Fruit fly (Drosophila melanogaster): ENCODE results near the gene Gal.
A peak's percentile ranks its signal among the peaks of the same experiment; 100 is the strongest.

Gene Gal

dm6 chr2L:6051212-6051621 lies 44.6 kb upstream of the Gal start (continued):
- TF ChIP-seq Gsc (GFP tag; IDR thresholded peaks at IDR 0.05) = no peak; the same call in 1 of the 2 replicates
- TF ChIP-seq gsb (GFP tag; IDR thresholded peaks at IDR 0.05) = peak; percentile 79
- TF ChIP-seq CG6254 (GFP tag; optimal IDR thresholded peaks at IDR 0.05) = peak; percentile 95
- peak; percentile 84 for TF ChIP-seq CG10274 (GFP tag; optimal IDR thresholded peaks at IDR 0.05)
- TF ChIP-seq Hey (tag; optimal IDR thresholded peaks at IDR 0.05) = peak; percentile 85
- peak; percentile 91 for TF ChIP-seq Optix (GFP tag; IDR thresholded peaks at IDR 0.05)
- no peak for TF ChIP-seq CG12769 (tag; optimal IDR thresholded peaks at IDR 0.05)
- peak; percentile 81 for TF ChIP-seq gcm2 (GFP tag; optimal IDR thresholded peaks at IDR 0.05)
- peak; percentile 92 for TF ChIP-seq sima (GFP tag; optimal IDR thresholded peaks at IDR 0.05)
- peak; percentile 94 for TF ChIP-seq salm (tag; optimal IDR thresholded peaks at IDR 0.05)
- TF ChIP-seq crc (GFP tag; optimal IDR thresholded peaks at IDR 0.05) = peak; percentile 90
- no peak for TF ChIP-seq Hr39 (optimal IDR thresholded peaks at IDR 0.05)
- peak; percentile 89; the same call in 2 of the 3 replicates for TF ChIP-seq CG2199 (GFP tag; IDR thresholded peaks at IDR 0.05)
- peak; percentile 28; the same call in 1 of the 2 replicates for TF ChIP-seq Dip2 (GFP tag; IDR thresholded peaks at IDR 0.05)
- TF ChIP-seq slbo (GFP tag; IDR thresholded peaks at IDR 0.05) = peak; percentile 89
- TF ChIP-seq CG3995 (GFP tag; optimal IDR thresholded peaks at IDR 0.05) = peak; percentile 66
- TF ChIP-seq CG1024 (GFP tag; IDR thresholded peaks at IDR 0.05) = peak; percentile 86
- TF ChIP-seq otp (GFP tag; IDR thresholded peaks at IDR 0.05) = peak; percentile 94
- TF ChIP-seq CG33213 (GFP tag; optimal IDR thresholded peaks at IDR 0.05) = peak; percentile 96
- TF ChIP-seq sug (tag; optimal IDR thresholded peaks at IDR 0.05) = peak; percentile 96
- peak; percentile 42 for TF ChIP-seq stwl (tag; optimal IDR thresholded peaks at IDR 0.05)
- TF ChIP-seq CG2129 (GFP tag; IDR thresholded peaks at IDR 0.05; ENCODE audit: partially characterized antibody) = no peak
- peak; percentile 94 for TF ChIP-seq Mes4 (GFP tag; optimal IDR thresholded peaks at IDR 0.05)
- no peak for TF ChIP-seq CG42726 (GFP tag; IDR thresholded peaks at IDR 0.05; ENCODE audit: partially characterized antibody)
- TF ChIP-seq knrl (GFP tag; IDR thresholded peaks at IDR 0.05; ENCODE audit: partially characterized antibody) = no peak
- peak; percentile 86 for TF ChIP-seq CG18011 (GFP tag; optimal IDR thresholded peaks at IDR 0.05)
- TF ChIP-seq CG8944 (GFP tag; optimal IDR thresholded peaks at IDR 0.05) = peak; percentile 77
- TF ChIP-seq sna (GFP tag; IDR thresholded peaks at IDR 0.05; ENCODE audit: partially characterized antibody) = no peak
- peak; percentile 92 for TF ChIP-seq CG2875 (GFP tag; optimal IDR thresholded peaks at IDR 0.05)
- TF ChIP-seq Gug (GFP tag; IDR thresholded peaks at IDR 0.05) = peak; percentile 41; the same call in 1 of the 4 replicates
- peak in 1 of 3 experiments; percentile 79 for TF ChIP-seq Stat92E (GFP tag; optimal IDR thresholded peaks at IDR 0.05)
- peak; percentile 93 for TF ChIP-seq ranshi (GFP tag; IDR thresholded peaks at IDR 0.05)
- peak; percentile 90 for TF ChIP-seq bowl (GFP tag; IDR thresholded peaks at IDR 0.05)
- no peak for TF ChIP-seq vnd (GFP tag; IDR thresholded peaks at IDR 0.05; ENCODE audit: partially characterized antibody)
- TF ChIP-seq CG7745 (tag; optimal IDR thresholded peaks at IDR 0.05) = peak; percentile 40
- TF ChIP-seq CG1647 (GFP tag; optimal IDR thresholded peaks at IDR 0.05) = peak; percentile 94
- peak; percentile 79 for TF ChIP-seq CG17186 (GFP tag; optimal IDR thresholded peaks at IDR 0.05)
- TF ChIP-seq CG8359 (GFP tag; optimal IDR thresholded peaks at IDR 0.05; ENCODE audit: borderline replicate concordance) = peak; percentile 88
- TF ChIP-seq CG1603 (tag; optimal IDR thresholded peaks at IDR 0.05) = peak; percentile 97
- peak; percentile 96 for TF ChIP-seq Blimp-1 (GFP tag; optimal IDR thresholded peaks at IDR 0.05)
- 0 out of 2 replicates have a peak, but pooled peaks have one; percentile 60 for TF ChIP-seq Lim3 (GFP tag; IDR thresholded peaks at IDR 0.05)
- no peak for TF ChIP-seq Bgb (GFP tag; IDR thresholded peaks at IDR 0.05; ENCODE audit: partially characterized antibody)
- TF ChIP-seq Ssrp (tag; optimal IDR thresholded peaks at IDR 0.05) = peak; percentile 91
- peak; percentile 96 for TF ChIP-seq mirr (GFP tag; optimal IDR thresholded peaks at IDR 0.05)
- TF ChIP-seq CG4360 (GFP tag; IDR thresholded peaks at IDR 0.05) = peak; percentile 55; the same call in 1 of the 2 replicates
- peak; percentile 95 for TF ChIP-seq HLH3B (GFP tag; IDR thresholded peaks at IDR 0.05)
- peak; percentile 94 for TF ChIP-seq bab2 (GFP tag; optimal IDR thresholded peaks at IDR 0.05)
- TF ChIP-seq cas (GFP tag; IDR thresholded peaks at IDR 0.05) = peak; percentile 84
- peak; percentile 55 for TF ChIP-seq CG2116 (GFP tag; optimal IDR thresholded peaks at IDR 0.05)
- TF ChIP-seq CG3407 (GFP tag; optimal IDR thresholded peaks at IDR 0.05) = peak; percentile 92

Measured in whole organism, embryonic.